Fruit fly (Drosophila melanogaster): Measurements from ENCODE around the gene hoe2.

dm6 chr2L:4891914-4892469, 44.3 kb downstream of the hoe2 start, which contains the start of gene CG3036:
- peak; percentile 3 for TF ChIP-seq CrebA (GFP tag; optimal IDR thresholded peaks at IDR 0.05; ENCODE audit: borderline replicate concordance)
- peak; percentile 10 for TF ChIP-seq psq (GFP tag; optimal IDR thresholded peaks at IDR 0.05)
- no peak for TF ChIP-seq OdsH (GFP tag; optimal IDR thresholded peaks at IDR 0.05)
- no peak for TF ChIP-seq usp (GFP tag; optimal IDR thresholded peaks at IDR 0.05)
- TF ChIP-seq lola (GFP tag; optimal IDR thresholded peaks at IDR 0.05): no peak
- no peak for TF ChIP-seq CG9705 (GFP tag; optimal IDR thresholded peaks at IDR 0.05)
- TF ChIP-seq fru (GFP tag; optimal IDR thresholded peaks at IDR 0.05): peak; percentile 20
- TF ChIP-seq br (GFP tag; optimal IDR thresholded peaks at IDR 0.05): peak; percentile 42
- TF ChIP-seq h (GFP tag; optimal IDR thresholded peaks at IDR 0.05): peak; percentile 41
- peak; percentile 33 for TF ChIP-seq Hr83 (GFP tag; optimal IDR thresholded peaks at IDR 0.05; ENCODE audit: poor library complexity, severe bottlenecking)
- TF ChIP-seq Hr78 (GFP tag; optimal IDR thresholded peaks at IDR 0.05): no peak
- no peak for TF ChIP-seq pan (optimal IDR thresholded peaks at IDR 0.05)
- TF ChIP-seq Abd-B (GFP tag; optimal IDR thresholded peaks at IDR 0.05): no peak
